Fruit fly (Drosophila melanogaster): ENCODE measurements around the gene Hf.

The Hf gene

dm6 chr2L:19962252-19962729 is 5.2 kb downstream of the Hf start, which contains the start of the genes CG13965 and CG16772:
TSS of gene CG13965 (minus strand) at chr2L:19962352.
TSS of gene CG16772 (plus strand) at chr2L:19962679.
- TF ChIP-seq D1 (tag; optimal IDR thresholded peaks at IDR 0.05) = no peak
- no peak for TF ChIP-seq CG9948 (tag; optimal IDR thresholded peaks at IDR 0.05)
- no peak for TF ChIP-seq Ets98B (GFP tag; IDR thresholded peaks at IDR 0.05)
- TF ChIP-seq EcR (GFP tag; optimal IDR thresholded peaks at IDR 0.05) = no peak
- TF ChIP-seq Snoo (tag; optimal IDR thresholded peaks at IDR 0.05) = no peak
- TF ChIP-seq fd96Ca (GFP tag; IDR thresholded peaks at IDR 0.05) = no peak
- no peak for TF ChIP-seq CG13204 (GFP tag; optimal IDR thresholded peaks at IDR 0.05)
- no peak for TF ChIP-seq Pif1B (GFP tag; optimal IDR thresholded peaks at IDR 0.05)
- no peak for TF ChIP-seq CG15710 (tag; optimal IDR thresholded peaks at IDR 0.05)
- TF ChIP-seq Pif1A (GFP tag; optimal IDR thresholded peaks at IDR 0.05) = no peak
- no peak for TF ChIP-seq CG8159 (tag; optimal IDR thresholded peaks at IDR 0.05)
- TF ChIP-seq CG8301 (tag; optimal IDR thresholded peaks at IDR 0.05) = no peak
- no peak for TF ChIP-seq CG14655 (GFP tag; optimal IDR thresholded peaks at IDR 0.05)
- TF ChIP-seq CG4496 (GFP tag; IDR thresholded peaks at IDR 0.05) = no peak
- TF ChIP-seq CG10348 (GFP tag; IDR thresholded peaks at IDR 0.05) = no peak
- no peak for TF ChIP-seq CG17806 (tag; optimal IDR thresholded peaks at IDR 0.05)
- no peak for TF ChIP-seq gl (tag; optimal IDR thresholded peaks at IDR 0.05)
- TF ChIP-seq CG12605 (GFP tag; IDR thresholded peaks at IDR 0.05) = no peak

- no peak for TF ChIP-seq CG14655 (GFP tag; optimal IDR thresholded peaks at IDR 0.05)
- TF ChIP-seq Ets98B (GFP tag; IDR thresholded peaks at IDR 0.05) = no peak
- no peak for TF ChIP-seq CG8301 (tag; optimal IDR thresholded peaks at IDR 0.05)
- no peak for TF ChIP-seq CG15710 (tag; optimal IDR thresholded peaks at IDR 0.05)
- no peak for TF ChIP-seq CG13204 (GFP tag; optimal IDR thresholded peaks at IDR 0.05)
- TF ChIP-seq CG4496 (GFP tag; IDR thresholded peaks at IDR 0.05) = no peak
Observed at dm6 chr2L:19961585-19961984, 5.9 kb downstream of the Hf start, which contains the start of gene CG42866. TSS of gene CG42866 (minus strand) at chr2L:19961685.

dm6 chr2L:19960930-19961329 is 6.6 kb downstream of the Hf start, which contains the start of gene CG34051:
TSS of gene CG34051 (minus strand) at chr2L:19961030.
- no peak for TF ChIP-seq CG13204 (GFP tag; optimal IDR thresholded peaks at IDR 0.05)
- TF ChIP-seq D1 (tag; optimal IDR thresholded peaks at IDR 0.05) = no peak
- no peak for TF ChIP-seq CG12605 (GFP tag; IDR thresholded peaks at IDR 0.05)
- TF ChIP-seq fd96Ca (GFP tag; IDR thresholded peaks at IDR 0.05) = no peak
- no peak for TF ChIP-seq Ets98B (GFP tag; IDR thresholded peaks at IDR 0.05)
- TF ChIP-seq CG4496 (GFP tag; IDR thresholded peaks at IDR 0.05) = no peak
- TF ChIP-seq Pif1B (GFP tag; optimal IDR thresholded peaks at IDR 0.05) = no peak
- TF ChIP-seq EcR (GFP tag; optimal IDR thresholded peaks at IDR 0.05) = no peak
- TF ChIP-seq CG14655 (GFP tag; optimal IDR thresholded peaks at IDR 0.05) = no peak

- TF ChIP-seq CG12605 (GFP tag; IDR thresholded peaks at IDR 0.05) = no peak
- TF ChIP-seq CG9948 (tag; optimal IDR thresholded peaks at IDR 0.05) = no peak
- no peak for TF ChIP-seq EcR (GFP tag; optimal IDR thresholded peaks at IDR 0.05)
- TF ChIP-seq Pif1B (GFP tag; optimal IDR thresholded peaks at IDR 0.05) = no peak
- TF ChIP-seq Ets98B (GFP tag; IDR thresholded peaks at IDR 0.05) = no peak
- TF ChIP-seq rn (GFP tag; IDR thresholded peaks at IDR 0.05) = no peak
- TF ChIP-seq CG17806 (tag; optimal IDR thresholded peaks at IDR 0.05) = no peak
- no peak for TF ChIP-seq Snoo (tag; optimal IDR thresholded peaks at IDR 0.05)
- TF ChIP-seq CG8159 (tag; optimal IDR thresholded peaks at IDR 0.05) = no peak
- no peak for TF ChIP-seq CG14655 (GFP tag; optimal IDR thresholded peaks at IDR 0.05)
- no peak for TF ChIP-seq CG34367 (tag; optimal IDR thresholded peaks at IDR 0.05)
- no peak for TF ChIP-seq CG8301 (tag; optimal IDR thresholded peaks at IDR 0.05)
- TF ChIP-seq CG15710 (tag; optimal IDR thresholded peaks at IDR 0.05) = no peak
- TF ChIP-seq gl (tag; optimal IDR thresholded peaks at IDR 0.05) = no peak
- no peak for TF ChIP-seq CG10348 (GFP tag; IDR thresholded peaks at IDR 0.05)
- no peak for TF ChIP-seq CG4496 (GFP tag; IDR thresholded peaks at IDR 0.05)
Observed at dm6 chr2L:19958520-19959161, 8.8 kb downstream of the Hf start, which contains the start of gene COX4. TSS of gene COX4 (plus strand) at chr2L:19958713.

- TF ChIP-seq Snoo (tag; optimal IDR thresholded peaks at IDR 0.05) = no peak
- no peak for TF ChIP-seq Pif1A (GFP tag; optimal IDR thresholded peaks at IDR 0.05)
- no peak for TF ChIP-seq gl (tag; optimal IDR thresholded peaks at IDR 0.05)
- no peak for TF ChIP-seq CG8301 (tag; optimal IDR thresholded peaks at IDR 0.05)
- no peak for TF ChIP-seq CG4496 (GFP tag; IDR thresholded peaks at IDR 0.05)
- no peak for TF ChIP-seq CG15710 (tag; optimal IDR thresholded peaks at IDR 0.05)
- TF ChIP-seq CG14655 (GFP tag; optimal IDR thresholded peaks at IDR 0.05) = no peak
- no peak for TF ChIP-seq CG13204 (GFP tag; optimal IDR thresholded peaks at IDR 0.05)
- TF ChIP-seq fd96Ca (GFP tag; IDR thresholded peaks at IDR 0.05) = no peak
- TF ChIP-seq rn (GFP tag; IDR thresholded peaks at IDR 0.05) = no peak
- TF ChIP-seq CG34367 (tag; optimal IDR thresholded peaks at IDR 0.05) = no peak
- no peak for TF ChIP-seq CG10348 (GFP tag; IDR thresholded peaks at IDR 0.05)
- TF ChIP-seq Pif1B (GFP tag; optimal IDR thresholded peaks at IDR 0.05) = no peak
- TF ChIP-seq CG12605 (GFP tag; IDR thresholded peaks at IDR 0.05) = no peak
Observed at dm6 chr2L:19952221-19952620, 15.3 kb downstream of the Hf start.

dm6 chr2L:19951543-19952163 is 15.8 kb downstream of the Hf start:
- TF ChIP-seq rn (GFP tag; IDR thresholded peaks at IDR 0.05) (no peak), CG14655 (GFP tag; optimal IDR thresholded peaks at IDR 0.05) (no peak), fd96Ca (GFP tag; IDR thresholded peaks at IDR 0.05) (no peak), EcR (GFP tag; optimal IDR thresholded peaks at IDR 0.05) (no peak), CG34367 (tag; optimal IDR thresholded peaks at IDR 0.05) (no peak), CG4496 (GFP tag; IDR thresholded peaks at IDR 0.05) (no peak), CG12605 (GFP tag; IDR thresholded peaks at IDR 0.05) (no peak), CG8159 (tag; optimal IDR thresholded peaks at IDR 0.05) (no peak), CG32121 (GFP tag; IDR thresholded peaks at IDR 0.05) (no peak), Pif1A (GFP tag; optimal IDR thresholded peaks at IDR 0.05) (no peak), Ets98B (GFP tag; IDR thresholded peaks at IDR 0.05) (no peak), Pif1B (GFP tag; optimal IDR thresholded peaks at IDR 0.05) (no peak), gl (tag; optimal IDR thresholded peaks at IDR 0.05) (no peak)
